Fruit fly (Drosophila melanogaster): ENCODE data around the gene Usp32.
A peak's percentile ranks its signal among the peaks of the same experiment; 100 is the strongest.

Usp32 gene

dm6 chr3L:19914833-19915232 is 43.9 kb downstream of the Usp32 start, which contains the start of gene Rpn1 (continued):
- TF ChIP-seq Awh (GFP tag; IDR thresholded peaks at IDR 0.05) (no peak), Hr78 (GFP tag; optimal IDR thresholded peaks at IDR 0.05) (no peak), Sox102F (GFP tag; optimal IDR thresholded peaks at IDR 0.05) (no peak), E2f1 (GFP tag; IDR thresholded peaks at IDR 0.05) (no peak), chif (GFP tag; optimal IDR thresholded peaks at IDR 0.05) (no peak), CG4617 (GFP tag; optimal IDR thresholded peaks at IDR 0.05; ENCODE audit: borderline replicate concordance) (peak; percentile 92), lilli (GFP tag; optimal IDR thresholded peaks at IDR 0.05) (peak; percentile 45), Sin3A (optimal IDR thresholded peaks at IDR 0.05) (peak; percentile 67), Med (GFP tag) (peak; percentile 81), Dbx (GFP tag; IDR thresholded peaks at IDR 0.05) (no peak), CG30020 (tag; optimal IDR thresholded peaks at IDR 0.05) (peak; percentile 36), bab2 (GFP tag; optimal IDR thresholded peaks at IDR 0.05) (no peak), dan (GFP tag; IDR thresholded peaks at IDR 0.05) (no peak), rib (GFP tag; IDR thresholded peaks at IDR 0.05) (no peak), YL-1 (GFP tag; optimal IDR thresholded peaks at IDR 0.05) (peak; percentile 53), Opbp (GFP tag; IDR thresholded peaks at IDR 0.05; ENCODE audit: partially characterized antibody) (peak; percentile 76), CG17802 (tag; optimal IDR thresholded peaks at IDR 0.05) (no peak), lov (optimal IDR thresholded peaks at IDR 0.05) (no peak), lov (GFP tag; IDR thresholded peaks at IDR 0.05) (0 out of 3 replicates have a peak, but pooled peaks have one; percentile 44), CG3995 (GFP tag; optimal IDR thresholded peaks at IDR 0.05) (peak; percentile 98), CG14441 (GFP tag; IDR thresholded peaks at IDR 0.05) (no peak), Sry-δ (GFP tag; optimal IDR thresholded peaks at IDR 0.05) (peak; percentile 89), Bteb2 (GFP tag; optimal IDR thresholded peaks at IDR 0.05) (no peak), scrt (GFP tag; optimal IDR thresholded peaks at IDR 0.05) (no peak), CG10321 (GFP tag; IDR thresholded peaks at IDR 0.05) (no peak), ttk (GFP tag; IDR thresholded peaks at IDR 0.05) (no peak), tgo (GFP tag; IDR thresholded peaks at IDR 0.05) (no peak), unc-4 (GFP tag; IDR thresholded peaks at IDR 0.05; ENCODE audit: partially characterized antibody) (peak; percentile 48; the same call in 1 of the 2 replicates), CG3838 (GFP tag; optimal IDR thresholded peaks at IDR 0.05) (no peak), CG1233 (GFP tag; optimal IDR thresholded peaks at IDR 0.05) (no peak), CG32767 (GFP tag; IDR thresholded peaks at IDR 0.05) (no peak), Hmx (GFP tag; optimal IDR thresholded peaks at IDR 0.05) (no peak), CG11560 (tag; IDR thresholded peaks at IDR 0.05) (no peak), slp2 (GFP tag; optimal IDR thresholded peaks at IDR 0.05) (no peak), CG43689 (GFP tag; IDR thresholded peaks at IDR 0.05) (no peak), vfl (GFP tag; optimal IDR thresholded peaks at IDR 0.05) (no peak), pzg (GFP tag; optimal IDR thresholded peaks at IDR 0.05) (peak; percentile 96), Aef1 (GFP tag; IDR thresholded peaks at IDR 0.05) (no peak), Dref (GFP tag; IDR thresholded peaks at IDR 0.05) (peak; percentile 84), CG1602 (GFP tag; optimal IDR thresholded peaks at IDR 0.05) (no peak), Jarid2 (GFP tag; optimal IDR thresholded peaks at IDR 0.05) (no peak), CG13296 (GFP tag; optimal IDR thresholded peaks at IDR 0.05) (no peak), inv (GFP tag; IDR thresholded peaks at IDR 0.05; ENCODE audit: partially characterized antibody) (0 out of 2 replicates have a peak, but pooled peaks have one; percentile 26), Hand (GFP tag; optimal IDR thresholded peaks at IDR 0.05) (no peak), HmgZ (tag; optimal IDR thresholded peaks at IDR 0.05) (peak; percentile 74), Myb (GFP tag; optimal IDR thresholded peaks at IDR 0.05) (peak; percentile 82), cato (GFP tag; optimal IDR thresholded peaks at IDR 0.05; ENCODE audit: borderline replicate concordance) (no peak), CG11696 (GFP tag; IDR thresholded peaks at IDR 0.05) (no peak), CG10462 (GFP tag; optimal IDR thresholded peaks at IDR 0.05) (no peak), p53 (GFP tag; optimal IDR thresholded peaks at IDR 0.05) (no peak), Hr39 (optimal IDR thresholded peaks at IDR 0.05) (no peak), fru (optimal IDR thresholded peaks at IDR 0.05) (no peak), toy (GFP tag; IDR thresholded peaks at IDR 0.05) (no peak), CG30431 (GFP tag; optimal IDR thresholded peaks at IDR 0.05) (no peak)

Measured in whole organism, embryonic.